Fruit fly (Drosophila melanogaster) whole organism, prepupa: ENCODE measurements around the gene CG10510.

Source experiments
- CG16779 ChIP-seq: fragments of 200-800 bp; sonication (Bioruptor generic); optimal IDR thresholded peaks from 3 replicates; lab custom pipeline; 2017; ENCODE audit warnings: missing biosample characterization, mild to moderate bottlenecking, missing genetic modification characterization
- CG32006 ChIP-seq: fragments of 200-800 bp; sonication (Bioruptor generic); optimal IDR thresholded peaks from 3 replicates; lab custom pipeline; 2017; ENCODE audit warnings: missing biosample characterization, mild to moderate bottlenecking, missing genetic modification characterization
- CG6163 ChIP-seq: fragments of 200-800 bp; sonication (Bioruptor generic); IDR thresholded peaks from 3 replicates; pipeline ENCODE4 v1.3.6; 2022; ENCODE audit warnings: missing biosample characterization, missing genetic modification characterization
- CG6808 ChIP-seq: fragments of 200-800 bp; sonication (Bioruptor generic); optimal IDR thresholded peaks from 3 replicates; lab custom pipeline; 2017; ENCODE audit warnings: missing biosample characterization, missing genetic modification characterization, mild to moderate bottlenecking, moderate library complexity, missing genetic modification reagents
- achi ChIP-seq: fragments of 200-800 bp; sonication (Bioruptor generic); optimal IDR thresholded peaks from 3 replicates; lab custom pipeline; 2016; ENCODE audit warnings: missing biosample characterization, missing genetic modification characterization
- net ChIP-seq: fragments of 200-800 bp; sonication (Bioruptor generic); optimal IDR thresholded peaks from 3 replicates; lab custom pipeline; 2016; ENCODE audit warnings: missing biosample characterization, missing genetic modification characterization

DNA sequence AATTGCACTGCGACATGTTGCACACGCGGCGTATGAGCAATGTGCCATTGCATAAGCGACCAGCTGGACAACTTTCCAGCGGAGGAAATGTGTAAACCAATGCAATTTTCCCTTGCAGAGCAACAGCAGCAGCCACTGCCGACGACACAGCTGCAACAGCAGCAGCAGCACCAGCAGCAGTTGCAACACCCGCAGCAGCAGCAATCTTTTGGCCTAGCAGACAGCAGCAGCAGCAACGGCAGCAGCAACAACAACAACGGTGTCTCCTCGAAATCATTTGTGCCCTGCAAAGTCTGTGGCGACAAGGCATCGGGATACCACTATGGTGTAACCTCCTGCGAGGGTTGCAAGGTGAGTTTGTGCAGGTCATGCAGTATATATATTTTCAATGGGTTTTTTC is 20.9 kb upstream of the CG10510 start:
- TF ChIP-seq achi (GFP tag; lab: Kevin White, UChicago) (no peak), net (GFP tag; lab: Kevin White, UChicago) (no peak), CG16779 (tag; lab: Kevin White, UChicago) (no peak), CG6808 (GFP tag; lab: Kevin White, UChicago) (no peak), CG6163 (GFP tag; lab: Robert Waterston, UW) (no peak), CG32006 (GFP tag; lab: Kevin White, UChicago) (no peak)
